Fruit fly (Drosophila melanogaster) Kc167 (cell line): Measurements from ENCODE around the gene CG9626.

ENCODE experiments used
- h ChIP-seq: fragments of >200 bp; optimal IDR thresholded peaks from 3 replicates; lab custom pipeline; 2018; ENCODE audit warnings: missing external identifiers
- insv ChIP-seq: fragments of >200 bp; optimal IDR thresholded peaks from 3 replicates; lab custom pipeline; 2018; ENCODE audit warnings: missing external identifiers
- ttk ChIP-seq: sonication (Bioruptor generic); optimal IDR thresholded peaks from 2 replicates; lab custom pipeline; 2017; ENCODE audit warnings: missing external identifiers

- no peak for TF ChIP-seq h
- TF ChIP-seq ttk (lab: Kevin White, UChicago): no peak
- TF ChIP-seq insv (lab: Kevin White, UChicago): no peak
These were observed 33.6 kb upstream of the CG9626 start for dm6 chr3R:8334471-8334783.
